Worm (Caenorhabditis elegans) whole organism, early embryonic: Measurements from ENCODE around the gene F46B3.9.

Experiments
- B0310.2 ChIP-seq: sonication (generic microtip); optimal IDR thresholded peaks from 2 replicates; lab custom pipeline; 2016; ENCODE audit warnings: mild to moderate bottlenecking, missing genetic modification characterization, missing compliant biosample characterization
- F13C5.2 ChIP-seq: sonication (generic microtip); optimal IDR thresholded peaks from 2 replicates; lab custom pipeline; 2017; ENCODE audit warnings: mild to moderate bottlenecking, missing genetic modification characterization, inconsistent platforms, missing compliant biosample characterization
- aly-1 ChIP-seq: sonication (generic microtip); optimal IDR thresholded peaks from 2 replicates; lab custom pipeline; 2016; ENCODE audit warnings: missing genetic modification characterization, missing compliant biosample characterization
- ama-1 ChIP-seq: fragments of 150-350 bp; optimal IDR thresholded peaks from 2 replicates; lab custom pipeline; 2014
- ceh-13 ChIP-seq: fragments of 200-800 bp; sonication (Bioruptor generic); optimal IDR thresholded peaks from 2 replicates; lab custom pipeline; 2018; ENCODE audit warnings: mild to moderate bottlenecking, missing genetic modification characterization, missing compliant biosample characterization
- ceh-36 ChIP-seq: sonication (generic microtip); optimal IDR thresholded peaks from 2 replicates; lab custom pipeline; 2016; ENCODE audit warnings: missing genetic modification characterization, inconsistent platforms, missing compliant biosample characterization
- ets-7 ChIP-seq: sonication (generic microtip); optimal IDR thresholded peaks from 2 replicates; lab custom pipeline; 2016; ENCODE audit warnings: missing genotype, missing genetic modification characterization, missing compliant biosample characterization
- flt-1 ChIP-seq: fragments of 200-800 bp; sonication (Bioruptor generic); IDR thresholded peaks from 2 replicates; pipeline ENCODE4 v1.3.6; 2022; ENCODE audit warnings: missing genetic modification characterization, missing compliant biosample characterization
- hmbx-1 ChIP-seq: sonication (generic microtip); optimal IDR thresholded peaks from 2 replicates; lab custom pipeline; 2016; ENCODE audit warnings: mild to moderate bottlenecking, missing genetic modification characterization, missing compliant biosample characterization
- hmg-4 ChIP-seq: fragments of 200-800 bp; sonication (Bioruptor generic); optimal IDR thresholded peaks from 2 replicates; lab custom pipeline; 2018; ENCODE audit warnings: mild to moderate bottlenecking, missing genetic modification characterization, missing compliant biosample characterization
- hnd-1 ChIP-seq: sonication (generic microtip); optimal IDR thresholded peaks from 2 replicates; lab custom pipeline; 2016; ENCODE audit warnings: missing genetic modification characterization, missing compliant biosample characterization
- pes-1 ChIP-seq: fragments of 200-800 bp; sonication (Bioruptor generic); IDR thresholded peaks from 2 replicates; pipeline ENCODE4 v1.3.6; 2022; ENCODE audit warnings: missing genetic modification reagents, missing genetic modification characterization, missing compliant biosample characterization
- scrt-1 ChIP-seq: fragments of 200-800 bp; sonication (Bioruptor generic); IDR thresholded peaks from 2 replicates; pipeline ENCODE4 v1.3.6; 2022; ENCODE audit warnings: missing genetic modification characterization, missing compliant biosample characterization
- sea-1 ChIP-seq: fragments of 200-800 bp; sonication (Bioruptor generic); conservative IDR thresholded peaks from 2 replicates; pipeline ENCODE4 v1.3.6; 2022; ENCODE audit warnings: missing genetic modification characterization, missing compliant biosample characterization
- tbx-11 ChIP-seq: fragments of 200-800 bp; sonication (Bioruptor generic); IDR thresholded peaks from 2 replicates; pipeline ENCODE4 v1.3.6; 2022; ENCODE audit warnings: missing genetic modification characterization, missing compliant biosample characterization
- tbx-37 ChIP-seq: fragments of 200-800 bp; sonication (Bioruptor generic); conservative IDR thresholded peaks from 2 replicates; pipeline ENCODE4 v1.3.6; 2022; ENCODE audit warnings: missing genetic modification reagents, missing genetic modification characterization, missing compliant biosample characterization
- tra-4 ChIP-seq: sonication (generic microtip); optimal IDR thresholded peaks from 2 replicates; lab custom pipeline; 2017; ENCODE audit warnings: missing genetic modification characterization, missing compliant biosample characterization

Gene F46B3.9

DNA sequence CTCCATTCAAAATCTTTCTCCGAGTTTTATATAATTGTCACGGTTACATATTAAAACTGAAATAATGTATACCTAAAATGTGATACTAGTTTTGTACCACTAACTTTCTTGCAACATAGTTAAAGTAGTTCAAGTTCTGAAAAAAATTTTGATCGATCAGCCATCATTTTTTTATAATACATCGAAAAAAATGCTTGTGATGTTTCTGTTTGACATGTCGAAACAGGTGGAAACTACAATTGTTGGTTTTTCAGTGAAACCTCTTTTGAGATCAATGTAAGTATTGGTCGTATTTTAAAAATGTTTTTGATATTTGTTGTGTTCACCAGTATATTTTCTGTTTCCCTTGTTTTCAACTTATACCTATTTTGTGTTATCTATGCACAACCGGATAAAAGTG, 13.4 kb upstream of the F46B3.9 start, which contains the start of gene srxa-14:
Gene srxa-14, plus strand, starts transcription at position 301 of the 400 bp plus-strand sequence.
- no peak for TF ChIP-seq tra-4 (tag; lab: Kevin White, UChicago)
- no peak for TF ChIP-seq aly-1 (tag; lab: Kevin White, UChicago)
- TF ChIP-seq tbx-37, result no peak
- TF ChIP-seq ama-1 (lab: Kevin White, UChicago), result no peak
- TF ChIP-seq flt-1, result no peak
- TF ChIP-seq ets-7, result no peak
- TF ChIP-seq ceh-36, result no peak
- no peak for TF ChIP-seq tbx-11 (GFP tag; lab: Robert Waterston, UW)
- no peak for TF ChIP-seq F13C5.2 (tag; lab: Kevin White, UChicago)
- no peak for TF ChIP-seq B0310.2 (tag; lab: Kevin White, UChicago)
- TF ChIP-seq pes-1 (GFP tag; lab: Robert Waterston, UW), result no peak
- no peak for TF ChIP-seq hnd-1 (tag; lab: Kevin White, UChicago)
- no peak for TF ChIP-seq sea-1 (GFP tag; lab: Robert Waterston, UW)
- TF ChIP-seq ceh-13 (GFP tag; lab: Kevin White, UChicago), result no peak
- TF ChIP-seq hmbx-1, result no peak
- no peak for TF ChIP-seq scrt-1 (GFP tag; lab: Robert Waterston, UW)

- TF ChIP-seq sea-1 (GFP tag; lab: Robert Waterston, UW) (no peak), ama-1 (lab: Kevin White, UChicago) (no peak), tra-4 (tag; lab: Kevin White, UChicago) (no peak), B0310.2 (tag; lab: Kevin White, UChicago) (no peak), hnd-1 (tag; lab: Kevin White, UChicago) (no peak), hmg-4 (GFP tag; lab: Kevin White, UChicago) (no peak), tbx-37 (no peak), flt-1 (no peak), pes-1 (GFP tag; lab: Robert Waterston, UW) (no peak), ceh-13 (GFP tag; lab: Kevin White, UChicago) (no peak), aly-1 (tag; lab: Kevin White, UChicago) (no peak)
These were observed 12.4 kb upstream of the F46B3.9 start, which contains the start of gene Y44A6B.3 for ce11 chrV:20638344-20638743. Y44A6B.3 (minus strand) TSS chrV:20638444.

ce11 chrV:20636855-20637254, 10.9 kb upstream of the F46B3.9 start, which contains the start of gene ttr-13:
ttr-13 (minus strand) TSS chrV:20636955.
- no peak for TF ChIP-seq ceh-36

DNA sequence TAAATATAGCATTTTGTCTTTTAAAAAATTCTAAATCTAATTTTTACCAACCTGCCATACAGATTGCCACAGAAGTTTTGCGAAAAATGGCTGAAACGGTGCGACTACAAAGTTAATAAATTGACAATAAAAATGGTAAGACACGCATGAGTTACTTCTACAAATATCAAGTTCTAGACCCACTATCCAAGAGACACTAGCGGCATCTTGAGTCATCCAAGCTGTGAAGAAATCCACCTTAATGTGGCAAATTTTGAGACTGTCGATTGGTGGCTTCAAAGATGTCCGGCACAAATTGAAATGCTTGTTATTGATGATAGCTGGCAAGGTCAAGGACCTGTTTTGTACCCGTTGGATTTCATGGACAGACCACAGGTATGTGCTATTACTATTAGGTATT, 8.4 kb upstream of the F46B3.9 start, which contains the start of gene F46B3.16:
Gene F46B3.16, plus strand, starts transcription at position 301 of the 400 bp plus-strand sequence.
- no peak for TF ChIP-seq ceh-13 (GFP tag; lab: Kevin White, UChicago)

DNA sequence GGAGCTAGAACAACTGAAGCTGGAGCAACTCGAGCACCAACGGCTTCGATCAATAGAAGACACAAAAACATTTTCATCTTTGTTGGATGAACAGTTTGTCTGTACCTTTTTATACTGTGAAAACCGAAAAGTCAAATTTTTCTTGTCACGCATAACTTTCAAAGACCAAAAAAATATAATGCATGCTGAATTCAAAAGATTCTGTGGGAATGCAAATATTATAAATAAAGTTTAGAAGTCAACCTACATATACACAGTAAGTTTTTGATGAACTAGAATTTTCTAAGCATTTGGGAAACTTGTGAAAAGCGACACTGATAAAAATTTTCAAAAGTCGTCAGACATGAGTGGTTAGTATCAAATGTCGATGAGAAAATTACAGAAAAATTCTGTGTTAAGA, 7.7 kb upstream of the F46B3.9 start, which contains the start of gene F46B3.15:
Gene F46B3.15, minus strand, starts transcription at position 101 of the 400 bp plus-strand sequence.
- no peak for TF ChIP-seq hnd-1 (tag; lab: Kevin White, UChicago)
- no peak for TF ChIP-seq tra-4 (tag; lab: Kevin White, UChicago)
- no peak for TF ChIP-seq ceh-13 (GFP tag; lab: Kevin White, UChicago)
- no peak for TF ChIP-seq aly-1 (tag; lab: Kevin White, UChicago)
- no peak for TF ChIP-seq tbx-11 (GFP tag; lab: Robert Waterston, UW)
- TF ChIP-seq hmg-4 (GFP tag; lab: Kevin White, UChicago), result no peak
- TF ChIP-seq B0310.2 (tag; lab: Kevin White, UChicago), result no peak
- TF ChIP-seq hmbx-1, result no peak
- no peak for TF ChIP-seq tbx-37
- no peak for TF ChIP-seq F13C5.2 (tag; lab: Kevin White, UChicago)
- no peak for TF ChIP-seq sea-1 (GFP tag; lab: Robert Waterston, UW)
- TF ChIP-seq flt-1, result no peak

DNA sequence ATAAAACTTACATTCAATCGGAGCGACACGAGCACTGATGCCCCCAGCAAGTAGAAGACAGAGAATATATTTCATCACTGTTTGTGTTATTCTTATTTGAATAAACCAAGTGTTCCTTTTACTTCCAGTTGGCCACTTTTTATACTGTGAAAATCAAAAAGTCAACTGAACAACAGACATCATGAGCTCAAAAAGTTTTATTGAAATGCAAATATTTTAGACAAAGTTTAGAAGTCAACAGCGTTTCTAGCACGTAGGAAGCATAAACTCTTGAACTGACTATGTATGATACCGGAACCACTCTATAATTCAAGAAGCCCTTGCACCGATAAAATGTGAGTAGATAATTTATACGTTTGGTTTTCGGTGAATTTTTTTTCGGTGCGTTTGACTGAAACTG, 5.3 kb upstream of the F46B3.9 start, which contains the start of gene F46B3.14:
Gene F46B3.14, minus strand, starts transcription at position 101 of the 400 bp plus-strand sequence.
- TF ChIP-seq tra-4 (tag; lab: Kevin White, UChicago), result no peak
- no peak for TF ChIP-seq scrt-1 (GFP tag; lab: Robert Waterston, UW)
- TF ChIP-seq ets-7, result no peak
- no peak for TF ChIP-seq sea-1 (GFP tag; lab: Robert Waterston, UW)
- TF ChIP-seq ama-1 (lab: Kevin White, UChicago), result no peak
- TF ChIP-seq ceh-13 (GFP tag; lab: Kevin White, UChicago), result no peak

DNA sequence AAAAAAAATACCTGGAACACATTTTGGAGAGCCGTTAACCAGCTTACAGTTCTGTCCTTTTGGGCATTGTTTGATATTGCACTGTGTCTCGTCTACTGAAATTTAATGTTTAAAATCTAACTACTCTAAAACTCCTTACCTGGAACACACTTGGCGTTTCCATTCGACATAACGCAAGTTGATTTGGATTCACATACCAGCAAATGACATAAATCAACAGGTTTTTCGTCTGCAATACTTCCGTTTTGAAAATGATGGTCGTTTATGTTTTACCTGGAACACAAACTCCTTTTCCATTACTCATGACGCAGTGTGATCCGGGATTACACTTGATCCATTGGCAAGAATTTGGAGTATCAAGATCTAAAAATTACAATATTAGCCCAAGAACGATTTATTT, 683 bp downstream of the F46B3.9 start:
- TF ChIP-seq ama-1 (lab: Kevin White, UChicago) (no peak), pes-1 (GFP tag; lab: Robert Waterston, UW) (no peak), hmbx-1 (no peak), ceh-13 (GFP tag; lab: Kevin White, UChicago) (no peak), ceh-36 (no peak), hmg-4 (GFP tag; lab: Kevin White, UChicago) (no peak), flt-1 (no peak), F13C5.2 (tag; lab: Kevin White, UChicago) (no peak), sea-1 (GFP tag; lab: Robert Waterston, UW) (no peak), scrt-1 (GFP tag; lab: Robert Waterston, UW) (no peak), tra-4 (tag; lab: Kevin White, UChicago) (no peak), hnd-1 (tag; lab: Kevin White, UChicago) (no peak), tbx-37 (no peak), B0310.2 (tag; lab: Kevin White, UChicago) (no peak), ets-7 (no peak), tbx-11 (GFP tag; lab: Robert Waterston, UW) (no peak), aly-1 (tag; lab: Kevin White, UChicago) (no peak)

- TF ChIP-seq B0310.2 (tag; lab: Kevin White, UChicago), result no peak
- TF ChIP-seq F13C5.2 (tag; lab: Kevin White, UChicago), result no peak
- TF ChIP-seq aly-1 (tag; lab: Kevin White, UChicago), result no peak
- TF ChIP-seq hnd-1 (tag; lab: Kevin White, UChicago), result no peak
- TF ChIP-seq scrt-1 (GFP tag; lab: Robert Waterston, UW), result no peak
- TF ChIP-seq tbx-11 (GFP tag; lab: Robert Waterston, UW), result no peak
- TF ChIP-seq ceh-13 (GFP tag; lab: Kevin White, UChicago), result no peak
- TF ChIP-seq ceh-36, result no peak
- TF ChIP-seq tra-4 (tag; lab: Kevin White, UChicago), result no peak
- no peak for TF ChIP-seq tbx-37
- TF ChIP-seq hmg-4 (GFP tag; lab: Kevin White, UChicago), result no peak
- TF ChIP-seq pes-1 (GFP tag; lab: Robert Waterston, UW), result no peak
- TF ChIP-seq sea-1 (GFP tag; lab: Robert Waterston, UW), result no peak
- TF ChIP-seq ets-7, result no peak
- no peak for TF ChIP-seq ama-1 (lab: Kevin White, UChicago)
- TF ChIP-seq hmbx-1, result no peak
These were observed 2.9 kb downstream of the F46B3.9 start, which contains the start of gene F46B3.8 for ce11 chrV:20623060-20623459. F46B3.8 (minus strand) TSS chrV:20623160.
